Fruit fly (Drosophila melanogaster) whole organism, embryonic: ENCODE results near the gene janA.

Experiments used
- Adf1 ChIP-seq: fragments of 200-800 bp; sonication (Bioruptor generic); IDR thresholded peaks from 2 replicates; pipeline ENCODE4 v1.3.6; 2022; ENCODE audit warnings: missing biosample characterization, missing genetic modification characterization
- Atf3 ChIP-seq: fragments of 200-800 bp; sonication (Bioruptor generic); optimal IDR thresholded peaks from 3 replicates; lab custom pipeline; 2016; ENCODE audit warnings: missing biosample characterization, missing genetic modification characterization
- CG10462 ChIP-seq: fragments of 200-800 bp; sonication (Bioruptor generic); optimal IDR thresholded peaks from 2 replicates; lab custom pipeline; 2016; ENCODE audit warnings: missing biosample characterization, missing genetic modification characterization
- CG12071 ChIP-seq: fragments of 200-800 bp; sonication (Bioruptor generic); optimal IDR thresholded peaks from 3 replicates; lab custom pipeline; 2018; ENCODE audit warnings: missing biosample characterization, mild to moderate bottlenecking, missing genetic modification characterization
- CG14965 ChIP-seq: fragments of 200-800 bp; sonication (Bioruptor generic); optimal IDR thresholded peaks from 2 replicates; lab custom pipeline; 2016; ENCODE audit warnings: missing biosample characterization, missing genetic modification characterization, borderline replicate concordance
- CG15073 ChIP-seq: fragments of 200-800 bp; sonication (Bioruptor generic); optimal IDR thresholded peaks from 2 replicates; lab custom pipeline; 2016; ENCODE audit warnings: missing biosample characterization, missing genetic modification characterization
- CG15514 ChIP-seq: fragments of 200-800 bp; sonication (Bioruptor generic); optimal IDR thresholded peaks from 3 replicates; lab custom pipeline; 2017; ENCODE audit warnings: missing biosample characterization, missing genetic modification characterization, mild to moderate bottlenecking, moderate library complexity, missing genetic modification reagents
- CG15696 ChIP-seq: fragments of 200-800 bp; sonication (Bioruptor generic); optimal IDR thresholded peaks from 2 replicates; lab custom pipeline; 2019; ENCODE audit warnings: missing biosample characterization, mild to moderate bottlenecking, missing genetic modification characterization, moderate library complexity
- CG16779 ChIP-seq: fragments of 200-800 bp; sonication (Bioruptor generic); IDR thresholded peaks from 2 replicates; pipeline ENCODE4 v1.3.6; 2022; ENCODE audit warnings: missing biosample characterization, missing genetic modification characterization
- CG17328 ChIP-seq: fragments of 200-800 bp; sonication (Bioruptor generic); IDR thresholded peaks from 2 replicates; pipeline ENCODE4 v1.3.6; 2022; ENCODE audit warnings: missing biosample characterization, missing genetic modification characterization
- CG17359 ChIP-seq: fragments of 200-800 bp; sonication (Bioruptor generic); optimal IDR thresholded peaks from 3 replicates; lab custom pipeline; 2018; ENCODE audit warnings: missing biosample characterization, mild to moderate bottlenecking, missing genetic modification characterization, moderate library complexity
- CG17361 ChIP-seq: fragments of 200-800 bp; sonication (Bioruptor generic); IDR thresholded peaks from 3 replicates; pipeline ENCODE4 v1.3.6; 2022; ENCODE audit warnings: missing biosample characterization, missing genetic modification characterization
- CG17612 ChIP-seq: fragments of 200-800 bp; sonication (Bioruptor generic); IDR thresholded peaks from 2 replicates; pipeline ENCODE4 v1.3.6; 2022; ENCODE audit warnings: missing biosample characterization, missing genetic modification characterization
- CG18764 ChIP-seq: fragments of 200-800 bp; sonication (Bioruptor generic); optimal IDR thresholded peaks from 3 replicates; lab custom pipeline; 2016; ENCODE audit warnings: missing biosample characterization, missing genetic modification characterization
- CG2120 ChIP-seq: fragments of 200-800 bp; sonication (Bioruptor generic); optimal IDR thresholded peaks from 3 replicates; lab custom pipeline; 2016; ENCODE audit warnings: missing biosample characterization, missing genetic modification characterization
- CG30020 ChIP-seq: fragments of 200-800 bp; optimal IDR thresholded peaks from 2 replicates; lab custom pipeline; 2019; ENCODE audit warnings: missing biosample characterization, mild to moderate bottlenecking, missing genetic modification characterization, moderate library complexity
- CG3163 ChIP-seq: fragments of 200-800 bp; sonication (Bioruptor generic); optimal IDR thresholded peaks from 3 replicates; lab custom pipeline; 2016; ENCODE audit warnings: missing biosample characterization, missing genetic modification characterization
- CG3995 ChIP-seq: fragments of 200-800 bp; sonication (Bioruptor generic); optimal IDR thresholded peaks from 3 replicates; lab custom pipeline; 2016; ENCODE audit warnings: missing biosample characterization, missing genetic modification characterization
- CG4282 ChIP-seq: fragments of 200-800 bp; sonication (Bioruptor generic); optimal IDR thresholded peaks from 2 replicates; lab custom pipeline; 2016; ENCODE audit warnings: missing biosample characterization, missing genetic modification characterization
- CG8944 ChIP-seq: fragments of 200-800 bp; sonication (Bioruptor generic); optimal IDR thresholded peaks from 3 replicates; lab custom pipeline; 2016; ENCODE audit warnings: missing biosample characterization, missing genetic modification characterization
- Dip3 ChIP-seq: fragments of 200-800 bp; sonication (Bioruptor generic); optimal IDR thresholded peaks from 3 replicates; lab custom pipeline; 2016; ENCODE audit warnings: missing biosample characterization, missing genetic modification characterization
- Eip74EF ChIP-seq, 2 experiments: fragments of 200-800 bp in 1 of 2; fragments of >200 bp in 1 of 2; sonication (Bioruptor generic) in 1 of 2; optimal IDR thresholded peaks; 2 replicates each; lab custom pipeline; 2017 to 2019; ENCODE audit warnings: missing biosample characterization in 2 of 2, missing genetic modification characterization in 2 of 2, mild to moderate bottlenecking in 1 of 2, moderate library complexity in 1 of 2
- Ets97D ChIP-seq: fragments of 200-800 bp; sonication (Bioruptor generic); optimal IDR thresholded peaks from 3 replicates; lab custom pipeline; 2016; ENCODE audit warnings: missing biosample characterization, missing genetic modification characterization
- Fer2 ChIP-seq: fragments of 200-800 bp; sonication (Bioruptor generic); optimal IDR thresholded peaks from 2 replicates; lab custom pipeline; 2018; ENCODE audit warnings: missing biosample characterization, mild to moderate bottlenecking, missing genetic modification characterization, moderate library complexity
- Hmr ChIP-seq: fragments of 200-800 bp; sonication (Bioruptor generic); optimal IDR thresholded peaks from 3 replicates; lab custom pipeline; 2017; ENCODE audit warnings: mild to moderate bottlenecking, missing biosample characterization, missing genetic modification reagents, missing genetic modification characterization
- Hr51 ChIP-seq, 2 experiments: fragments of 200-800 bp; sonication (Bioruptor generic); optimal IDR thresholded peaks; 2 replicates in 1 of 2; 3 replicates in 1 of 2; lab custom pipeline; 2016 to 2018; ENCODE audit warnings: missing biosample characterization in 2 of 2, missing genetic modification characterization in 2 of 2, mild to moderate bottlenecking in 1 of 2, moderate library complexity in 1 of 2
- Hsf ChIP-seq: fragments of 200-800 bp; sonication (Bioruptor generic); optimal IDR thresholded peaks from 3 replicates; lab custom pipeline; 2016; ENCODE audit warnings: missing biosample characterization, missing genetic modification characterization
- Nf-YA ChIP-seq: fragments of 200-800 bp; sonication (Bioruptor generic); IDR thresholded peaks from 2 replicates; pipeline ENCODE4 v1.3.6; 2022; ENCODE audit warnings: missing biosample characterization, missing genetic modification characterization
- Nf-YC ChIP-seq: fragments of 200-800 bp; optimal IDR thresholded peaks from 3 replicates; lab custom pipeline; 2019; ENCODE audit warnings: missing biosample characterization, mild to moderate bottlenecking, missing genetic modification characterization, moderate library complexity
- ab ChIP-seq: fragments of 200-800 bp; sonication (Bioruptor generic); optimal IDR thresholded peaks from 2 replicates; lab custom pipeline; 2016; ENCODE audit warnings: missing biosample characterization, missing genetic modification characterization
- ato ChIP-seq: fragments of 200-800 bp; sonication (Bioruptor generic); IDR thresholded peaks from 2 replicates; pipeline ENCODE4 v1.3.6; 2022; ENCODE audit warnings: missing biosample characterization, missing genetic modification characterization; ENCODE audit not compliant: partially characterized antibody
- bsh ChIP-seq, 2 experiments: fragments of 200-800 bp; sonication (Bioruptor generic); optimal IDR thresholded peaks; 2 replicates each; lab custom pipeline; 2017 to 2018; ENCODE audit warnings: mild to moderate bottlenecking in 2 of 2, missing biosample characterization in 2 of 2, missing genetic modification characterization in 2 of 2, moderate library complexity in 1 of 2
- cas ChIP-seq: fragments of 200-800 bp; sonication (Bioruptor generic); IDR thresholded peaks from 2 replicates; pipeline ENCODE4 v1.3.6; 2022; ENCODE audit warnings: missing biosample characterization, missing genetic modification characterization
- chn ChIP-seq: fragments of 200-800 bp; sonication (Bioruptor generic); optimal IDR thresholded peaks from 2 replicates; lab custom pipeline; 2016; ENCODE audit warnings: missing biosample characterization, missing genetic modification characterization
- crc ChIP-seq: fragments of 200-800 bp; sonication (Bioruptor generic); optimal IDR thresholded peaks from 2 replicates; lab custom pipeline; 2016; ENCODE audit warnings: missing biosample characterization, missing genetic modification characterization
- crol ChIP-seq: fragments of 200-800 bp; sonication (Bioruptor generic); IDR thresholded peaks from 2 replicates; pipeline ENCODE4 v1.3.6; 2022; ENCODE audit warnings: missing biosample characterization, missing genetic modification characterization
- ems ChIP-seq: fragments of 200-800 bp; sonication (Bioruptor generic); optimal IDR thresholded peaks from 3 replicates; lab custom pipeline; 2016; ENCODE audit warnings: missing biosample characterization, missing genetic modification characterization
- en ChIP-seq: fragments of 200-800 bp; sonication (Bioruptor generic); optimal IDR thresholded peaks from 2 replicates; lab custom pipeline; 2016; ENCODE audit warnings: missing biosample characterization, missing genetic modification characterization
- exex ChIP-seq: fragments of 200-800 bp; sonication (Bioruptor generic); optimal IDR thresholded peaks from 4 replicates; lab custom pipeline; 2018; ENCODE audit warnings: missing biosample characterization, mild to moderate bottlenecking, missing genetic modification characterization, moderate library complexity
- gce ChIP-seq: fragments of 200-800 bp; sonication (Bioruptor generic); IDR thresholded peaks from 3 replicates; pipeline ENCODE4 v1.3.6; 2022; ENCODE audit warnings: missing biosample characterization, missing genetic modification characterization
- gcm ChIP-seq: fragments of 200-800 bp; sonication (Bioruptor generic); optimal IDR thresholded peaks from 2 replicates; lab custom pipeline; 2019; ENCODE audit warnings: missing biosample characterization, mild to moderate bottlenecking, missing genetic modification characterization, moderate library complexity
- ham ChIP-seq: fragments of 200-800 bp; sonication (Bioruptor generic); IDR thresholded peaks from 2 replicates; pipeline ENCODE4 v1.3.6; 2022; ENCODE audit warnings: missing biosample characterization, missing genetic modification characterization
- lmd ChIP-seq: fragments of 200-800 bp; sonication (Bioruptor generic); IDR thresholded peaks from 2 replicates; pipeline ENCODE4 v1.3.6; 2022; ENCODE audit warnings: missing biosample characterization, missing genetic modification characterization
- otp ChIP-seq: fragments of 200-800 bp; sonication (Bioruptor generic); IDR thresholded peaks from 3 replicates; pipeline ENCODE4, ENCODE4 v1.3.6; 2022; ENCODE audit warnings: missing biosample characterization, missing genetic modification characterization
- pita ChIP-seq: fragments of 200-800 bp; sonication (Bioruptor generic); optimal IDR thresholded peaks from 2 replicates; lab custom pipeline; 2017; ENCODE audit warnings: missing biosample characterization, mild to moderate bottlenecking, missing genetic modification characterization
- pnt ChIP-seq: fragments of 200-800 bp; sonication (Bioruptor generic); optimal IDR thresholded peaks from 3 replicates; lab custom pipeline; 2016; ENCODE audit warnings: missing biosample characterization, missing genetic modification characterization
- ro ChIP-seq: fragments of 200-800 bp; sonication (Bioruptor generic); IDR thresholded peaks from 2 replicates; pipeline ENCODE4 v1.3.6; 2022; ENCODE audit warnings: missing biosample characterization, missing genetic modification characterization
- slp2 ChIP-seq: fragments of 200-800 bp; sonication (Bioruptor generic); optimal IDR thresholded peaks from 2 replicates; lab custom pipeline; 2016; ENCODE audit warnings: missing biosample characterization, missing genetic modification characterization
- tx ChIP-seq: fragments of 200-800 bp; sonication (Bioruptor generic); optimal IDR thresholded peaks from 2 replicates; lab custom pipeline; 2016; ENCODE audit warnings: missing biosample characterization, missing genetic modification characterization
- vfl ChIP-seq: fragments of 200-800 bp; sonication (Bioruptor generic); optimal IDR thresholded peaks from 2 replicates; lab custom pipeline; 2016; ENCODE audit warnings: missing biosample characterization, missing genetic modification characterization
- wdn ChIP-seq: fragments of 200-800 bp; sonication (Bioruptor generic); IDR thresholded peaks from 2 replicates; pipeline ENCODE4 v1.3.6; 2022; ENCODE audit warnings: missing biosample characterization, missing genetic modification characterization

The janA gene

dm6 chr3R:30022452-30023028, 16.8 kb downstream of the janA start, which contains the start of the genes RpS28a and Axn (continued):
- TF ChIP-seq lmd (GFP tag; lab: Robert Waterston, UW) (peak; percentile 57; the same call in 1 of the 2 replicates), CG17359 (tag; lab: Kevin White, UChicago) (no peak), Atf3 (GFP tag; lab: Kevin White, UChicago) (peak; percentile 18), CG17612 (no peak), pnt (GFP tag; lab: Kevin White, UChicago) (peak; percentile 18), Dip3 (GFP tag; lab: Kevin White, UChicago) (no peak), ems (GFP tag; lab: Kevin White, UChicago) (no peak), tx (no peak), ro (GFP tag; lab: Robert Waterston, UW) (no peak), Fer2 (tag; lab: Kevin White, UChicago) (no peak), otp (no peak), CG2120 (no peak), gcm (GFP tag; lab: Kevin White, UChicago) (no peak), CG15073 (GFP tag; lab: Kevin White, UChicago) (no peak), Adf1 (GFP tag; lab: Robert Waterston, UW) (no peak; the same call in 1 of the 2 replicates), ato (GFP tag; lab: Robert Waterston, UW) (peak; percentile 1; the same call in 1 of the 2 replicates), vfl (GFP tag; lab: Kevin White, UChicago) (no peak), cas (no peak), en (no peak), CG18764 (GFP tag; lab: Kevin White, UChicago) (no peak), ab (GFP tag; lab: Kevin White, UChicago) (no peak), CG3163 (GFP tag; lab: Kevin White, UChicago) (no peak), gce (GFP tag; lab: Robert Waterston, UW) (no peak), Eip74EF (GFP tag; optimal IDR thresholded peaks at IDR 0.05; lab: Kevin White, UChicago) (no peak), pita (GFP tag; lab: Kevin White, UChicago) (peak; percentile 85), Hr51 (GFP tag; optimal IDR thresholded peaks at IDR 0.05; lab: Kevin White, UChicago) (no peak), CG16779 (GFP tag; lab: Robert Waterston, UW) (no peak), CG8944 (peak; percentile 50), CG30020 (tag; lab: Kevin White, UChicago) (no peak), Nf-YC (no peak), CG15696 (tag; lab: Kevin White, UChicago) (no peak), crol (GFP tag; lab: Robert Waterston, UW) (no peak), slp2 (no peak), Ets97D (GFP tag; lab: Kevin White, UChicago) (peak; percentile 78), Nf-YA (GFP tag; lab: Robert Waterston, UW) (no peak), chn (GFP tag; lab: Kevin White, UChicago) (no peak), bsh (GFP tag; optimal IDR thresholded peaks at IDR 0.05; lab: Kevin White, UChicago) (no peak), CG3995 (GFP tag; lab: Kevin White, UChicago) (no peak), ham (GFP tag; lab: Robert Waterston, UW) (no peak), exex (tag; lab: Kevin White, UChicago) (no peak), Hmr (GFP tag; lab: Kevin White, UChicago) (peak; percentile 45), crc (GFP tag; lab: Kevin White, UChicago) (no peak), CG17328 (GFP tag; lab: Robert Waterston, UW) (no peak), CG10462 (no peak), Hsf (GFP tag; lab: Kevin White, UChicago) (no peak), CG12071 (GFP tag; lab: Kevin White, UChicago) (no peak), CG15514 (GFP tag; lab: Kevin White, UChicago) (peak; percentile 100), CG17361 (no peak; the same call in 2 of the 3 replicates), wdn (no peak), CG4282 (GFP tag; lab: Kevin White, UChicago) (no peak), CG14965 (GFP tag; lab: Kevin White, UChicago) (no peak)
